Worm (Caenorhabditis elegans) whole organism, L4/young adult: Measurements from ENCODE around the gene trx-3.

Experiments used
- W03F9.2 ChIP-seq: fragments of 150-350 bp; optimal IDR thresholded peaks from 2 replicates; lab custom pipeline; 2014; ENCODE audit warnings: missing biosample characterization, missing genetic modification characterization
- dao-5 ChIP-seq: sonication (generic microtip); optimal IDR thresholded peaks from 2 replicates; lab custom pipeline; 2016; ENCODE audit warnings: missing genotype, missing genetic modification characterization, moderate library complexity, missing compliant biosample characterization
- him-1 ChIP-seq: sonication (generic microtip); optimal IDR thresholded peaks from 2 replicates; lab custom pipeline; 2016; ENCODE audit warnings: missing genotype, missing genetic modification reagents, missing genetic modification characterization, missing compliant biosample characterization

DNA sequence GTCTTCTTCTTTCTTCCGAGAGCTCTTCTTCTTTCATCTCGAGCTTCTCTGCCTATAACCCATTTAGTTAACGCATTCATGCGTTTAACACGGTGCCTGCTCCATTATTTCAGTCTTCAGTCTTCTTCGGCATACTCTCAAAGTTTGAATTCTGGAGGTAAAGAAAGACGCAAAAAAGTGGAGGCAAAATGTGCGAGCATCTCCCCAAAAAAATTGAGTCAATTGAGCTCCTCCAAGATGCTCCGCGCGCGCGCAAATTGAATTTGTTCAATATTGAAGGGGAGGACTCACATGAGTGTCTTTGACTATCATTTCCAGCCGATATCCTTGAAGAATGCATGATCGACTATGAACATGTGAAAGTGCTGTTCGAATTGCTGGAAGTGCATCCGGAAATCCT, 18.2 kb downstream of the trx-3 start:
- TF ChIP-seq him-1 (tag; lab: Kevin White, UChicago) (no peak), W03F9.2 (tag; lab: Kevin White, UChicago) (no peak), dao-5 (tag; lab: Kevin White, UChicago) (no peak)
